Fruit fly (Drosophila melanogaster): ENCODE measurements around the gene Tig.

Tig gene

DNA sequence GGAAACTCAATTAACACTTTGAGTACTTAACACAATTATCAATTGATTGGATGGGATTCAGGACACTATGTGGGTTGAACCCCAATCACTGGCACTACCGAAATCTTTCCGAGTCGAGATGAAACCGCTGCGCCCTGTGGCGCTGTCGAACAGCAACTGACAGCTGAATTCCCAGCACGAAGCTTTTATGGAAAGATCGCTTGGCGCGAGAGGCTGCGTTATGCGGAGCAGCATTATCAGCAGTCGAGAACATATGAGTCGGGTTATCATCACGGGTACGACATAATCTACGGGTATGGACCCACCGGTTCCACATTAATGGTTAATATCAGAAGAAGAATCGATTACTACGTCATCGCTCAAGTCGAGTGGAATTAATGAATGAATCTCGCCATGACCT is at the start of gene Tig:
TSS of gene Tig (minus strand) at position 163 of the 400 bp plus-strand sequence.
- TF ChIP-seq svp (GFP tag) (peak; percentile 86), CG3032 (tag; optimal IDR thresholded peaks at IDR 0.05) (no peak), vri (GFP tag; optimal IDR thresholded peaks at IDR 0.05) (no peak), Hr38 (GFP tag; optimal IDR thresholded peaks at IDR 0.05) (no peak), eg (GFP tag; IDR thresholded peaks at IDR 0.05) (0 out of 3 replicates have a peak, but pooled peaks have one; percentile 14), Eip78C (GFP tag) (no peak)

DNA sequence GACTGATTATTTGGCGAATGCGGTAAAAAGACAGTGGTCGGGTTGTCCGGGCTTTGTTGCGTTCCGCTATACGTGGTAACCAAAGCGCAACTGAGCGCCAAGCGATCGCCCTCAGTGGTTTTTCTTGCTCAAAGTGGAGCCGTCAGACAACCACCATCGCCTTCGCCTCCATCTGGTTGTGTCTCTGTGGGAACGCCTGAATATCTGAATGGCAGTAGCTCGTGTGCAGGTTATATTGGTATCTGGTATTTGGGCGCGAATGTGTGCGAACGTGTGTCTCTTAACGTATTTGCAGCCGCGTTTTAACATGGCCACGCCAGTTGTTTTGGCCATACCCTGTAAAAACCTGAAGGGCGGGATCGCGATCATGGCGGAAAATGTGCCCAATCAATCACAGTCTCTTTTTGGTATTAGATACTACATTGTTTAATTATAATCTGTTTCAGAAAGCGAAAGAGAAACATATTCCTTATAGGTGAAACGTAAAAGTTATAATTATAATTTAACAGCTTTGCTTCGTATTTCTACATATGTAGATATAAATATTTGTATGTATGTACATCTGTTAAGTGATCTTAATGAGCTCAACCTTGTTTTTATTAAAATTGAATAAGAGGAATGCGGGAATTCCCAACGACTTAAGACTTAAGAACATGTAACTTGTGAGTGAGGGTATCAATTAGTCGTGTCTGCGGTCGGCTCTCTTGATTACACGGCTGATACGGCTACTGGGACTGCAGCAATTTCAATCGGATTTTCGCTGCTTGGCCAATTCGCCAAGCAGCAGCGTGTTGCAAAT is 49.1 kb upstream of the Tig start:
- TF ChIP-seq Ets21C (GFP tag; optimal IDR thresholded peaks at IDR 0.05) (peak; percentile 35), acj6 (GFP tag; optimal IDR thresholded peaks at IDR 0.05) (peak; percentile 57), fkh (GFP tag; optimal IDR thresholded peaks at IDR 0.05) (peak; percentile 10), CG7368 (GFP tag; optimal IDR thresholded peaks at IDR 0.05) (no peak), pdm3 (GFP tag; optimal IDR thresholded peaks at IDR 0.05) (peak; percentile 60), Blimp-1 (GFP tag; optimal IDR thresholded peaks at IDR 0.05) (no peak), CG6854 (GFP tag; optimal IDR thresholded peaks at IDR 0.05) (no peak), CG16779 (tag; optimal IDR thresholded peaks at IDR 0.05) (peak; percentile 51), spab (GFP tag; optimal IDR thresholded peaks at IDR 0.05) (peak; percentile 47), CG3919 (GFP tag; optimal IDR thresholded peaks at IDR 0.05) (peak; percentile 47), salr (GFP tag; optimal IDR thresholded peaks at IDR 0.05) (peak in 1 of 2 experiments; percentile 71), lz (GFP tag; optimal IDR thresholded peaks at IDR 0.05) (peak; percentile 56), CG1621 (tag; optimal IDR thresholded peaks at IDR 0.05) (peak; percentile 40), CG11902 (GFP tag; optimal IDR thresholded peaks at IDR 0.05) (peak; percentile 61), CG8319 (GFP tag; optimal IDR thresholded peaks at IDR 0.05) (peak; percentile 28), Gug (GFP tag; IDR thresholded peaks at IDR 0.05) (no peak), ss (GFP tag; optimal IDR thresholded peaks at IDR 0.05) (peak; percentile 18 to 62), fd85E (GFP tag; optimal IDR thresholded peaks at IDR 0.05) (peak; percentile 31), CG4318 (GFP tag; optimal IDR thresholded peaks at IDR 0.05) (peak; percentile 75), CG3032 (tag; optimal IDR thresholded peaks at IDR 0.05) (peak; percentile 71), achi (GFP tag; optimal IDR thresholded peaks at IDR 0.05) (peak; percentile 51), CG6163 (GFP tag; IDR thresholded peaks at IDR 0.05) (peak; percentile 22; the same call in 1 of the 3 replicates), fd59A (GFP tag; optimal IDR thresholded peaks at IDR 0.05) (peak; percentile 56), CG6808 (GFP tag; optimal IDR thresholded peaks at IDR 0.05) (peak; percentile 67), CG31627 (GFP tag; optimal IDR thresholded peaks at IDR 0.05) (peak; percentile 48), dsx (GFP tag; optimal IDR thresholded peaks at IDR 0.05; ENCODE audit: poor library complexity, severe bottlenecking) (peak; percentile 21), Hr4 (GFP tag; optimal IDR thresholded peaks at IDR 0.05) (peak; percentile 62), Ets96B (tag; optimal IDR thresholded peaks at IDR 0.05) (peak; percentile 32), CG6792 (GFP tag; optimal IDR thresholded peaks at IDR 0.05) (peak; percentile 67), CG10631 (GFP tag; optimal IDR thresholded peaks at IDR 0.05) (peak; percentile 48), CG11294 (GFP tag; IDR thresholded peaks at IDR 0.05) (0 out of 2 replicates have a peak, but pooled peaks have one; percentile 7), Eip75B (GFP tag; optimal IDR thresholded peaks at IDR 0.05) (peak; percentile 46), Sox102F (GFP tag; optimal IDR thresholded peaks at IDR 0.05) (peak; percentile 63), Met (GFP tag; optimal IDR thresholded peaks at IDR 0.05) (peak; percentile 60), CG8119 (GFP tag; IDR thresholded peaks at IDR 0.05) (peak; percentile 64; the same call in 2 of the 3 replicates), svp (GFP tag) (peak; percentile 77), cyc (GFP tag; optimal IDR thresholded peaks at IDR 0.05) (peak; percentile 29), CG32006 (GFP tag; optimal IDR thresholded peaks at IDR 0.05) (peak; percentile 85), Sox14 (GFP tag; optimal IDR thresholded peaks at IDR 0.05) (peak; percentile 38), Hr39 (GFP tag; optimal IDR thresholded peaks at IDR 0.05) (peak; percentile 47), Eip78C (GFP tag) (peak; percentile 95), eg (GFP tag; IDR thresholded peaks at IDR 0.05) (peak; percentile 48; the same call in 2 of the 3 replicates), CG6276 (GFP tag; optimal IDR thresholded peaks at IDR 0.05) (peak; percentile 73), Hr38 (GFP tag; optimal IDR thresholded peaks at IDR 0.05) (no peak), Lpt (GFP tag; optimal IDR thresholded peaks at IDR 0.05) (no peak), net (GFP tag; optimal IDR thresholded peaks at IDR 0.05) (peak; percentile 50)

Measured in whole organism, prepupa.